Worm (Caenorhabditis elegans) whole organism, L1 larva: ENCODE data around the gene Y37H2A.18.

Source experiments
- ama-1 ChIP-seq: fragments of 150-350 bp; optimal IDR thresholded peaks from 2 replicates; lab custom pipeline; 2014
- fkh-10 ChIP-seq: sonication (generic microtip); optimal IDR thresholded peaks from 2 replicates; lab custom pipeline; 2017; ENCODE audit warnings: missing biosample characterization, missing genetic modification reagents, missing genetic modification characterization
- nhr-11 ChIP-seq: fragments of 150-350 bp; optimal IDR thresholded peaks from 2 replicates; lab custom pipeline; 2014; ENCODE audit warnings: missing biosample characterization, missing genetic modification characterization
- nhr-28 ChIP-seq: fragments of 150-350 bp; optimal IDR thresholded peaks from 2 replicates; lab custom pipeline; 2014; ENCODE audit warnings: missing biosample characterization, missing genetic modification characterization
- nhr-90 ChIP-seq: sonication (generic microtip); optimal IDR thresholded peaks from 2 replicates; lab custom pipeline; 2016; ENCODE audit warnings: mild to moderate bottlenecking, missing genetic modification characterization, missing compliant biosample characterization; ENCODE audit not compliant: poor library complexity
- pax-3 ChIP-seq: fragments of 200-800 bp; sonication (Bioruptor generic); optimal IDR thresholded peaks from 2 replicates; lab custom pipeline; 2018; ENCODE audit warnings: mild to moderate bottlenecking, missing genetic modification characterization, moderate library complexity, missing compliant biosample characterization
- skn-1 ChIP-seq: fragments of 150-350 bp; optimal IDR thresholded peaks from 2 replicates; lab custom pipeline; 2014; ENCODE audit warnings: missing biosample characterization, missing genetic modification characterization
- unc-86 ChIP-seq: sonication (generic microtip); optimal IDR thresholded peaks from 2 replicates; lab custom pipeline; 2016; ENCODE audit warnings: missing genetic modification characterization, missing compliant biosample characterization
- zag-1 ChIP-seq: fragments of 150-350 bp; optimal IDR thresholded peaks from 2 replicates; lab custom pipeline; 2014; ENCODE audit warnings: missing biosample characterization, missing genetic modification characterization

DNA sequence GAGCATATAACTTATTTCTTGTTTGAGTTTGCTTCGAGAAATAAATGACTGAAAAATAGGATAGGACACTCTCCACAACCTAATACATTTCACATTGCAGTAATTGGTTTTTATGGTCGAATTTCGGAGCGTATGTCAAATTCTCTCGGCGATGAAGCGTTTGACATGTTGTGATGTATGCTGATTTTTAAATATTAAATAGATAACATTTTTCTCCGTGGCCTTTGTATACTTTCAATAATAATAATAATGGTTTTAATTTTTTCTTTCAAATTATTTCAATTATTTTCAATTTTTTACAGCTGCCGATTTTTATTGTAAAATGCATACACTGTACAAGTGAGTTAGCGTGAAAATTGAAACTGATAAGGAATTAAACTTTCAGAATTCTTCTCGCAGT lies 13.0 kb upstream of the Y37H2A.18 start, which contains the start of gene C14A6.3:
- no peak for TF ChIP-seq zag-1 (tag; lab: Kevin White, UChicago)
- TF ChIP-seq ama-1 (lab: Kevin White, UChicago): no peak
- TF ChIP-seq nhr-11: no peak
- no peak for TF ChIP-seq skn-1 (tag; lab: Kevin White, UChicago)
- TF ChIP-seq unc-86 (tag; lab: Kevin White, UChicago): no peak
- no peak for TF ChIP-seq fkh-10
- no peak for TF ChIP-seq pax-3 (tag; lab: Kevin White, UChicago)
- no peak for TF ChIP-seq nhr-28
- TF ChIP-seq nhr-90 (tag; lab: Kevin White, UChicago): no peak
